Fruit fly (Drosophila melanogaster): ENCODE measurements around the gene Dap160.

Dap160 gene

DNA sequence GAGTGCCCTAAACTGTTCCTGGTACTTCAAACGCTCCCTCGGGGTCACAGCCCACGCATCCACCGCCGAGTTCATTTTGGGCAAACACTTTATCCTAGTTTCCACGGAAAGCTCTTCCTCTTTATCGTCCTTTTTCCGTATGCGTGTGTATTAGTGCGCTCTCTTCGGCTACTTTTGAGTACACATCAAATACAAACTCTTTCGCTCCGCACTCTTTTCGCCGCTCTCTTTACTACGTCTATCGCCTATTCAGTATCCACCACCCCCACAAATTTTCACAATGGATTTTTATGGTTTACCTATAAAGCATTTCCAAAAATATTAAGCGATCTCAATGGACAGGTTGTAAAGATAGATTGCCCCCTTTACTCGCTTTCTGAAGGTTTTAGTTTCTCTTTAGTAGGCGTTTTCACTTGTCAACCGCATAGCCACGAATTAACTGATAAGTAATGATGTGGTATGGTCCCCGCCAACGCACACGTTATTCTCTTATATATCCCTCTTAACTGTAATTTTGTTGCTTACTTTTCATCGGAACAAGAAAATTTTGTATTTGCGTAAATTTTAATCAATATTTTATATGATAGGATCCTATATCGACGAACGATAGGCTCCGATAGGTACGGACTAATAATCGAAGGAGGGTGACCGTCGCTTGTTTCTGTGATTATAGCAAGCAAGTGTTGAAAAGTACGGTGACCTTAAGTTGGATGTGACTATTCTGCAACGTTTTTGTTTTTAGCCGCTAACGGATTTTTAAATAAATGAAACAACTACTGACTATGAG is at the start of gene Dap160:
Gene Dap160 (minus strand): TSS at position 634 of the 787 bp plus-strand sequence.
- no peak for TF ChIP-seq noc (tag; optimal IDR thresholded peaks at IDR 0.05)

- no peak for TF ChIP-seq noc (tag; optimal IDR thresholded peaks at IDR 0.05)
Observed at dm6 chr2L:21189273-21189781, 47.2 kb upstream of the Dap160 start.

dm6 chr2L:21187753-21188152 is 45.6 kb upstream of the Dap160 start:
- TF ChIP-seq noc (tag; optimal IDR thresholded peaks at IDR 0.05), result no peak

DNA sequence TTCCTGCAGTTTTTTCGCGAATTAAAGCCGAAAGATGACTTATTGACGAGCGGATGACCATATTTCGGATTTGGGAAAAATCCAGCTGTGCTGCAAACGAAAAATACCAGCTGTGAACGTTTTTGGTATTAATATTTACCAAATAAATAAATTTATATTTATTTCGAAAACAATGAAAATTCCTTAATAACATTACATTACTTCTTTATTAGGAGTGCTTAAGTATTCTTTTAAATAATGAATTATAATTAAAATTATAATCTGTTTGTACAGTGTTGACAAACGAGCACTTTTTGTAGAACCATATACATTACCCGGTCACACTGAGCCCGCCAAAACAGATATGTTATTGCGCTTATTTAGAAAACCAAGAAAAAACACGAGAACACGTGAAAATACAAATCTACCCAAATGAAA is 37.5 kb upstream of the Dap160 start, which contains the start of the genes bur and Mcm10:
Gene bur (minus strand): TSS at position 69 of the 417 bp plus-strand sequence.
Gene Mcm10 (plus strand): TSS at position 319 of the 417 bp plus-strand sequence.
- no peak for TF ChIP-seq noc (tag; optimal IDR thresholded peaks at IDR 0.05)

DNA sequence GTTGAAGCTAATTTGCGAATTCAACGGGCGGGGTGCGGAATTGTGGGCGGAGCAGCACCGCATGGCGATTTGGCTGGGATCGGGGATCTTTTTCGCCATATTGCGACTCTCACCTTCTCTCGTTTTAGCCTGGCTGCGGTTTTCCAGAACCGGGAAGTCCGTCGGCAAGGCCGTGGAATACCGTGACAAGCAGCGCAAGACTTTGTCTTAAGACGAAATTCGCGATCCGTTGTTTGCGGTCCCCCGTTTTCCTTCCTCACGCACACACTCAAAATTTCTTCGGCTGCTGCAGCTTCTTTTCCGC is 37.0 kb upstream of the Dap160 start:
- TF ChIP-seq noc (tag; optimal IDR thresholded peaks at IDR 0.05), result no peak

DNA sequence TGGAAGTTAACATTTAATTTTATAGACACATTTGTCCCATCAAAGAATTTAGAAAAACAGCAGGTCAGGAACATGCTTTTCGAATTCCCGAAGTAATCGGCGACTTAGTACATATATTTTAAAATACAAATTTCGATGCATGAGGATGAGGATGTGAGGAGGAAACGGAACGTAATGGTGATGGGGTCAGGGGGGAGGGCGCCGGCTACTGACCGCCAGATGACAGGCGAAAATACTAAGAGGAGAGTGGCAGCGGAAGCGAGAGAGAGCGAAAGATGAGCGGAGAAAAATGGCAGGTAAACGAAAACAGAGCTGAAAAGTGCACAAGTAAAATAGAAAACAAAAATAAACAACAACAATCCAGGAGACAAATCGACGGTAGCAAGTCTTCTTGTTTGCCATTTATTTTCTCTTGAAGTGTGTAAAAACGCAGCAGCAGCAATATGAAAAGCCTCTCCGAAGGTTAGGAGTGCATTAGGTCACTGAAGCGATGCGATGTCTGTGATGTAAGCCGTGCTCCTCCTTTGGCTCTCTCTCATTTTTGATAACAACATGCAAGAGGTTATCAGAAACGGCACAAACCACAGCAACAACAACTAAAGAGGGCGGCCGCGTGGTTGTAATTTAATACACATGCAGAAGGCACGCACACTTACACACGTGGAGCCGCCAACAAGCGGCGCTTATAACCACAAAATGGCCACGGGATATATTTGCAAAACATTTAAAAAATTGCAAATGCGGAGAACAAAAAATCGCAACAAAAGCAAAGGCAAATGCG is 36.5 kb upstream of the Dap160 start:
- no peak for TF ChIP-seq noc (tag; optimal IDR thresholded peaks at IDR 0.05)

- TF ChIP-seq noc (tag; optimal IDR thresholded peaks at IDR 0.05), result no peak
Observed at dm6 chr2L:21172922-21173321, 30.8 kb upstream of the Dap160 start, which contains the start of gene CG31627. Gene CG31627 (plus strand): TSS chr2L:21173222.

DNA sequence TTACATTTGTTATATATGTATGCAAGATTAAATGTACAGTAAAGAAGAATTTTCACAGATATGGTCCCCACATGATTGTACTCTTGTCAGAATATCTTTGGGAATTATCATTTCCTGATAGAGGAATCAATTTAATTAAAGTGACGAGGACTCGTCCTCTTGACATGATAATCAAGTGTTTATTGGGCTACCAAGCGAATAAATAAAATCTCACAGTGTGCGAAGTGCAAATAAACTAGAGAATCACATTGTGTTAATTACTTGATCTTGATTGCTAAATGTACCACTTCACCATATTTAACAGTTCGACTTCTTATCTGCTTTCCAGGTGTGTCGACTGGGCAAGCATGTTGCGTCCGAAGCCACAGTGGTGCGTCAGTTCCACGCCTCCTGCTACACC is 27.7 kb upstream of the Dap160 start:
- no peak for TF ChIP-seq noc (tag; optimal IDR thresholded peaks at IDR 0.05)

- TF ChIP-seq noc (tag; optimal IDR thresholded peaks at IDR 0.05), result no peak
Observed at dm6 chr2L:21169160-21169624, 27.0 kb upstream of the Dap160 start.

- TF ChIP-seq noc (tag; optimal IDR thresholded peaks at IDR 0.05), result peak; percentile 91
Observed at dm6 chr2L:21168295-21169159, 26.4 kb upstream of the Dap160 start, which contains the start of the genes mAcon1, CG43345 and CG43346. Gene mAcon1 (plus strand): TSS chr2L:21168570. Gene CG43345 (minus strand): TSS chr2L:21168581. Gene CG43346 (minus strand): TSS chr2L:21168581.

dm6 chr2L:21166422-21166821 is 24.3 kb upstream of the Dap160 start:
- peak; percentile 17 for TF ChIP-seq noc (tag; optimal IDR thresholded peaks at IDR 0.05)

- TF ChIP-seq noc (tag; optimal IDR thresholded peaks at IDR 0.05), result no peak
Observed at dm6 chr2L:21163311-21163842, 21.2 kb upstream of the Dap160 start, which contains the start of gene Noc2. Gene Noc2 (plus strand): TSS chr2L:21163641.

DNA sequence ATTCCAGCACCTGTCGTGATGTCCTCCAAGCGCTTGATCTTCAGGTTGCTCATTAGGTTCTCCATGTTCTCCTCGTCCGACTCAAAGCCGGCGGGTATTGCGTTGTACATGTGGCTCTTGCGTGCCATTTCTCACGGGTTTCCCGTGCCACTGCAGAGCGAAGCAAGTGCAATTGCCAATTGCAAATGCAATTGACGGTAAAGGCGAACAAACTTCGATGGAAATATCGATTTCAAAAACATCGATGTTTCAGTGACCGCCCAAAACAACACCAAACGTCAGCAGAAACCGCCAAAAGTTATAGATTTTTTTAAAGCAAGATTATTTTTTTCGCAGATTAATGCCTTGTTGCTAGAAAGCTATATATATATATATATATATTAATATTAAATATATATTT is 20.7 kb upstream of the Dap160 start, which contains the start of gene Nbr:
Gene Nbr (minus strand): TSS at position 209 of the 400 bp plus-strand sequence.
- no peak for TF ChIP-seq noc (tag; optimal IDR thresholded peaks at IDR 0.05)

DNA sequence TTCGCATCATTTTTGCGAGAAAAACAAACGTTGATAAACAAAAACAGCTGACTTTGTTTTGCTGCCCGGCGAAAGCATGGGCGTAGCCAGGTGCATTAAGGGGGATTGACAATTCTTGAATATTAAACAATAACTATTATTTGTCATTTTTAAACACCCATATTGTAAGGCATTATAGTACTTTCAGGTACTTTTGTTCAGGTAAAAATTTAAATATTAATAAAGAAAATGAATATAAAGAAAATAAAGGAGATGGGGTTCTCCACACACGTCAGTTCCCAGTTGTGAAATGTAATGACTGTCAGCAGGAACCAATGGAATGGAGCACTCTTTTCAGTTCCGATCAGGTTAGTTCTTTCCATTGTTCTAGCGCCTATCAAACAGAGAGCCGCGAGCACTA is 16.4 kb upstream of the Dap160 start, which contains the start of the genes Coq3 and Pld3:
Gene Coq3 (minus strand): TSS at position 58 of the 400 bp plus-strand sequence.
Gene Pld3 (plus strand): TSS at position 294 of the 400 bp plus-strand sequence.
- TF ChIP-seq noc (tag; optimal IDR thresholded peaks at IDR 0.05), result peak; percentile 96
